Worm (Caenorhabditis elegans) whole organism, L4 larva: ENCODE data around the gene gadr-2.

Experiments used
- F10B5.3 ChIP-seq: sonication (generic microtip); optimal IDR thresholded peaks from 2 replicates; lab custom pipeline; 2016; ENCODE audit warnings: mild to moderate bottlenecking, missing genetic modification characterization, missing compliant biosample characterization
- F44E2.7 ChIP-seq: fragments of 200-800 bp; sonication (Bioruptor generic); IDR thresholded peaks from 2 replicates; pipeline ENCODE4 v2.1.2; 2022; ENCODE audit warnings: missing genetic modification characterization, missing compliant biosample characterization
- F49E8.2 ChIP-seq: sonication (generic microtip); optimal IDR thresholded peaks from 2 replicates; lab custom pipeline; 2016; ENCODE audit warnings: missing compliant biosample characterization, mild to moderate bottlenecking, missing genetic modification characterization, borderline replicate concordance
- R02D3.7 ChIP-seq: fragments of 150-350 bp; sonication (generic microtip); optimal IDR thresholded peaks from 3 replicates; lab custom pipeline; 2014; ENCODE audit warnings: missing biosample characterization, missing genetic modification characterization
- T20F7.1 ChIP-seq: fragments of 200-800 bp; sonication (Bioruptor generic); optimal IDR thresholded peaks from 2 replicates; lab custom pipeline; 2018; ENCODE audit warnings: mild to moderate bottlenecking, missing genetic modification characterization, missing compliant biosample characterization
- Y5F2A.4 ChIP-seq: fragments of 200-800 bp; sonication (Bioruptor generic); optimal IDR thresholded peaks from 2 replicates; lab custom pipeline; 2018; ENCODE audit warnings: mild to moderate bottlenecking, missing genetic modification characterization, missing compliant biosample characterization
- ZK337.2 ChIP-seq: fragments of 200-800 bp; sonication (Bioruptor generic); IDR thresholded peaks from 2 replicates; pipeline ENCODE4 v1.3.6; 2022; ENCODE audit warnings: missing genetic modification reagents, missing genetic modification characterization, missing compliant biosample characterization
- aha-1 ChIP-seq: fragments of 150-350 bp; peaks from one replicate; lab custom pipeline; 2014; ENCODE audit warnings: missing biosample characterization, missing genetic modification characterization
- arid-1 ChIP-seq: fragments of 200-800 bp; sonication (Bioruptor generic); conservative IDR thresholded peaks from 2 replicates; pipeline ENCODE4 v1.3.6; 2022; ENCODE audit warnings: missing genetic modification reagents, missing genetic modification characterization, missing compliant biosample characterization
- ceh-28 ChIP-seq: fragments of 150-350 bp; optimal IDR thresholded peaks from 2 replicates; lab custom pipeline; 2014; ENCODE audit warnings: missing biosample characterization, missing genetic modification reagents, missing genetic modification characterization
- ceh-32 ChIP-seq: sonication (generic microtip); optimal IDR thresholded peaks from 2 replicates; lab custom pipeline; 2016; ENCODE audit warnings: mild to moderate bottlenecking, missing genetic modification characterization, missing compliant biosample characterization; ENCODE audit not compliant: poor library complexity
- ctbp-1 ChIP-seq: fragments of 200-800 bp; sonication (Bioruptor generic); IDR thresholded peaks from 2 replicates; pipeline ENCODE4 v1.3.6; 2022; ENCODE audit warnings: missing genetic modification reagents, missing genetic modification characterization, missing compliant biosample characterization
- egl-27 ChIP-seq: sonication (generic microtip); optimal IDR thresholded peaks from 3 replicates; lab custom pipeline; 2017; ENCODE audit warnings: missing biosample characterization, missing genetic modification reagents, missing genetic modification characterization
- egl-43 ChIP-seq: fragments of 200-800 bp; sonication (Bioruptor generic); IDR thresholded peaks from 2 replicates; pipeline ENCODE4 v1.3.6; 2022; ENCODE audit warnings: missing genetic modification reagents, missing genetic modification characterization, missing compliant biosample characterization
- hlh-11 ChIP-seq: fragments of 200-800 bp; sonication (Bioruptor generic); optimal IDR thresholded peaks from 2 replicates; lab custom pipeline; 2018; ENCODE audit warnings: mild to moderate bottlenecking, missing genetic modification characterization, missing compliant biosample characterization
- hmg-1.1 ChIP-seq: fragments of 200-800 bp; sonication (Bioruptor generic); IDR thresholded peaks from 2 replicates; pipeline ENCODE4 v1.3.6; 2022; ENCODE audit warnings: missing genetic modification reagents, missing genetic modification characterization, missing compliant biosample characterization
- lin-29 ChIP-seq: fragments of 200-800 bp; sonication (Bioruptor generic); IDR thresholded peaks from 2 replicates; pipeline ENCODE4 v1.3.6; 2022; ENCODE audit warnings: missing genetic modification reagents, missing genetic modification characterization, missing compliant biosample characterization
- lin-38 ChIP-seq: fragments of 200-800 bp; sonication (Bioruptor generic); IDR thresholded peaks from 2 replicates; pipeline ENCODE4 v1.3.6; 2022; ENCODE audit warnings: missing genetic modification reagents, missing genetic modification characterization, missing compliant biosample characterization
- lir-3 ChIP-seq: sonication (generic microtip); optimal IDR thresholded peaks from 2 replicates; lab custom pipeline; 2016; ENCODE audit warnings: mild to moderate bottlenecking, missing genetic modification characterization, missing compliant biosample characterization
- madf-5 ChIP-seq, 2 experiments: fragments of 200-800 bp; sonication (Bioruptor generic); IDR thresholded peaks; 2 replicates each; pipeline ENCODE4 v1.3.6; 2022; ENCODE audit warnings: missing compliant biosample characterization in 2 of 2, missing genetic modification characterization in 2 of 2
- mep-1 ChIP-seq: fragments of 150-350 bp; sonication (generic microtip); optimal IDR thresholded peaks from 3 replicates; lab custom pipeline; 2014; ENCODE audit warnings: missing biosample characterization, missing genetic modification characterization
- mxl-2 ChIP-seq: fragments of 200-800 bp; sonication (Bioruptor generic); conservative IDR thresholded peaks from 2 replicates; pipeline ENCODE4 v1.3.6; 2022; ENCODE audit warnings: missing genetic modification reagents, missing genetic modification characterization, missing compliant biosample characterization
- mxl-3 ChIP-seq: fragments of 200-800 bp; sonication (Bioruptor generic); optimal IDR thresholded peaks from 2 replicates; lab custom pipeline; 2018; ENCODE audit warnings: mild to moderate bottlenecking, missing genetic modification characterization, missing compliant biosample characterization
- nhr-102 ChIP-seq: sonication (generic microtip); optimal IDR thresholded peaks from 2 replicates; lab custom pipeline; 2016; ENCODE audit warnings: mild to moderate bottlenecking, missing genetic modification characterization, moderate library complexity, missing compliant biosample characterization
- nhr-28 ChIP-seq: fragments of 150-350 bp; optimal IDR thresholded peaks from 2 replicates; lab custom pipeline; 2014; ENCODE audit warnings: missing biosample characterization, missing genetic modification characterization
- pha-4 ChIP-seq, 2 experiments: fragments of 150-350 bp in 1 of 2; fragments of 200-800 bp in 1 of 2; sonication (Bioruptor generic) in 1 of 2; IDR thresholded peaks in 1 of 2; optimal IDR thresholded peaks in 1 of 2; 2 replicates each; pipeline versions ENCODE4 v1.3.6 to Lab custom; 2014 to 2022; ENCODE audit warnings: missing genetic modification characterization in 2 of 2, missing genetic modification reagents in 2 of 2, missing biosample characterization in 1 of 2, missing compliant biosample characterization in 1 of 2
- php-3 ChIP-seq: fragments of 200-800 bp; sonication (Bioruptor generic); IDR thresholded peaks from 2 replicates; pipeline ENCODE4 v1.3.6; 2022; ENCODE audit warnings: missing genetic modification reagents, missing genetic modification characterization, missing compliant biosample characterization
- pqm-1 ChIP-seq: sonication (generic microtip); optimal IDR thresholded peaks from 2 replicates; lab custom pipeline; 2017; ENCODE audit warnings: missing biosample characterization, missing genetic modification characterization
- sdz-12 ChIP-seq: fragments of 200-800 bp; sonication (Bioruptor generic); optimal IDR thresholded peaks from 2 replicates; lab custom pipeline; 2018; ENCODE audit warnings: mild to moderate bottlenecking, missing genetic modification characterization, missing compliant biosample characterization
- unc-39 ChIP-seq: sonication (generic microtip); optimal IDR thresholded peaks from 2 replicates; lab custom pipeline; 2017; ENCODE audit warnings: missing biosample characterization, missing genetic modification characterization
- zag-1 ChIP-seq: fragments of 150-350 bp; optimal IDR thresholded peaks from 2 replicates; lab custom pipeline; 2014; ENCODE audit warnings: missing biosample characterization, missing genetic modification characterization
- zfp-3 ChIP-seq: fragments of 200-800 bp; sonication (Bioruptor generic); conservative IDR thresholded peaks from 2 replicates; pipeline ENCODE4 v1.3.6; 2022; ENCODE audit warnings: missing genetic modification reagents, missing genetic modification characterization, missing compliant biosample characterization
- ztf-11 ChIP-seq: fragments of 150-350 bp; optimal IDR thresholded peaks from 2 replicates; lab custom pipeline; 2014; ENCODE audit warnings: missing biosample characterization, missing genetic modification characterization
- ztf-7 ChIP-seq: fragments of 150-350 bp; optimal IDR thresholded peaks from 2 replicates; lab custom pipeline; 2014; ENCODE audit warnings: missing biosample characterization, missing genetic modification characterization

The gadr-2 gene

ce11 chrIV:9506251-9506650 lies 21.3 kb upstream of the gadr-2 start, which contains the start of gene ttr-9:
ttr-9 (minus strand) TSS chrIV:9506351.
- TF ChIP-seq madf-5 (GFP tag; IDR thresholded peaks at IDR 0.05; lab: Robert Waterston, UW) = no peak
- TF ChIP-seq egl-27 (tag; lab: Kevin White, UChicago) = no peak
- TF ChIP-seq R02D3.7 (tag; lab: Kevin White, UChicago) = no peak
- TF ChIP-seq, all 104 proteins: peak for 0

ce11 chrIV:9500100-9500499 lies 15.2 kb upstream of the gadr-2 start, which contains the start of gene ugt-21:
ugt-21 (plus strand) TSS chrIV:9500311.
- TF ChIP-seq hmg-1.1 (GFP tag; lab: Robert Waterston, UW) (no peak), mxl-3 (GFP tag; lab: Kevin White, UChicago) (no peak), ceh-32 (tag; lab: Kevin White, UChicago) (no peak), lir-3 (tag; lab: Kevin White, UChicago) (no peak), lin-38 (GFP tag; lab: Robert Waterston, UW) (no peak), aha-1 (peak; percentile 87), ztf-7 (tag; lab: Kevin White, UChicago) (peak; percentile 57)

ce11 chrIV:9499636-9500035 lies 14.7 kb upstream of the gadr-2 start:
- TF ChIP-seq nhr-28 (peak; percentile 94), F44E2.7 (GFP tag; lab: Robert Waterston, UW) (no peak), unc-39 (tag; lab: Kevin White, UChicago) (no peak), Y5F2A.4 (no peak)

- no peak for TF ChIP-seq ctbp-1
- TF ChIP-seq F49E8.2 (tag; lab: Kevin White, UChicago) = no peak
- no peak for TF ChIP-seq egl-43
- no peak for TF ChIP-seq T20F7.1
- TF ChIP-seq lin-29 (GFP tag; lab: Robert Waterston, UW) = no peak
- no peak for TF ChIP-seq pqm-1 (tag; lab: Kevin White, UChicago)
- TF ChIP-seq arid-1 = no peak
- no peak for TF ChIP-seq ceh-28
- TF ChIP-seq pha-4 (GFP tag; IDR thresholded peaks at IDR 0.05; lab: Robert Waterston, UW) = no peak
- no peak for TF ChIP-seq pha-4 (tag; optimal IDR thresholded peaks at IDR 0.05; lab: Kevin White, UChicago)
- TF ChIP-seq zag-1 (tag; lab: Kevin White, UChicago) = no peak
- TF ChIP-seq nhr-102 (tag; lab: Kevin White, UChicago) = no peak
- no peak for TF ChIP-seq ztf-11
- TF ChIP-seq zfp-3 (GFP tag; lab: Robert Waterston, UW) = no peak
- TF ChIP-seq sdz-12 (GFP tag; lab: Kevin White, UChicago) = no peak
- TF ChIP-seq lir-3 (tag; lab: Kevin White, UChicago) = no peak
- no peak for TF ChIP-seq hlh-11 (tag; lab: Kevin White, UChicago)
- no peak for TF ChIP-seq ZK337.2
- TF ChIP-seq R02D3.7 (tag; lab: Kevin White, UChicago) = no peak
- TF ChIP-seq mxl-2 (GFP tag; lab: Robert Waterston, UW) = no peak
These were observed 13.1 kb upstream of the gadr-2 start, which contains the start of gene sru-4 for ce11 chrIV:9498088-9498487. sru-4 (plus strand) TSS chrIV:9498388.

ce11 chrIV:9496306-9496705 lies 11.4 kb upstream of the gadr-2 start, which contains the start of gene sru-3:
sru-3 (plus strand) TSS chrIV:9496606.
- TF ChIP-seq ceh-28 (no peak), nhr-102 (tag; lab: Kevin White, UChicago) (no peak), php-3 (GFP tag; lab: Robert Waterston, UW) (no peak), zag-1 (tag; lab: Kevin White, UChicago) (no peak), F10B5.3 (tag; lab: Kevin White, UChicago) (no peak), R02D3.7 (tag; lab: Kevin White, UChicago) (no peak), mep-1 (tag; lab: Kevin White, UChicago) (no peak)
